Worm (Caenorhabditis elegans): ENCODE data around the gene nas-39.

DNA sequence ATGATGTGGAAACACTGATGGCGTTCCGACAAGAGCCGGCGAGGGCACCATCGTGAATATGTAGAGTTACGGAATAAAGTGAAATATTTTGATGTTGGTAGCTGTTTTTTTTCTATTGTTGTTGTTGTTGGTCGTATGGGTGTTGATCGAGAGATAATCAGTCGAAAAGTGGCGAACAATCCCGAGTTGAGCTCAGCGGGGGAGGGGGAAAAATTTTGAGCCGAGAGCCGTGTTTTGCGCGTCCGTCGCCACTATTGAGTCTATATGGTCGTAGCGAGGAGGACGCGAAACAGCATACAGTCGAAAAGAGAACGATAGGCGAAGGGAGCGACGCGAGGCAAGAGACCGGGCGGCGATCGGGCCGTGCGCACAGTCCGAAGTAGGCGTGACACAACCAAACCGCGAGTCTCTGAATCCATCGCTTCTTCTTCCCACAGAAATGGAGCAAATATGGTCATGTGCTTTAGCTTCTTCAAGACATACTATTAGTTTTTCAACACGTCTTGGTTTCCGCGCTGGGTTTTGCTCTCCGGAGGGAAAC is 39.9 kb upstream of the nas-39 start, which contains the start of gene eat-17:
- TF ChIP-seq ztf-4 (tag; optimal IDR thresholded peaks at IDR 0.05) (no peak), elt-3 (tag; optimal IDR thresholded peaks at IDR 0.05) (no peak), nhr-67 (tag; optimal IDR thresholded peaks at IDR 0.05) (no peak), lin-39 (tag; optimal IDR thresholded peaks at IDR 0.05) (no peak), ZK546.5 (tag; optimal IDR thresholded peaks at IDR 0.05) (no peak), nhr-23 (tag; optimal IDR thresholded peaks at IDR 0.05) (no peak), jun-1 (tag; optimal IDR thresholded peaks at IDR 0.05) (no peak), skn-1 (tag; optimal IDR thresholded peaks at IDR 0.05) (no peak), eor-1 (tag; optimal IDR thresholded peaks at IDR 0.05) (no peak), ama-1 (optimal IDR thresholded peaks at IDR 0.05) (no peak), ceh-82 (tag; optimal IDR thresholded peaks at IDR 0.05) (no peak), unc-39 (tag; optimal IDR thresholded peaks at IDR 0.05) (no peak)

Measured in whole organism, L3 larva.